Worm (Caenorhabditis elegans) whole organism, young adult: ENCODE measurements around the gene ZK1127.12.

Experiments
- D2030.7 ChIP-seq: fragments of 200-800 bp; sonication (Bioruptor generic); IDR thresholded peaks from 2 replicates; pipeline ENCODE4 v1.3.6; 2022; ENCODE audit warnings: missing genetic modification reagents, missing genetic modification characterization, missing compliant biosample characterization
- F23B12.7 ChIP-seq: sonication (generic microtip); optimal IDR thresholded peaks from 2 replicates; lab custom pipeline; 2017; ENCODE audit warnings: missing genetic modification characterization, mild to moderate bottlenecking, missing compliant biosample characterization, antibody characterized with exemption, moderate library complexity; ENCODE audit not compliant: insufficient read depth
- F33H1.4 ChIP-seq: fragments of 200-800 bp; sonication (Bioruptor generic); IDR thresholded peaks from 2 replicates; pipeline ENCODE4 v1.3.6; 2022; ENCODE audit warnings: missing genetic modification reagents, missing genetic modification characterization, missing compliant biosample characterization
- F49E8.2 ChIP-seq: sonication (generic microtip); optimal IDR thresholded peaks from 3 replicates; lab custom pipeline; 2017; ENCODE audit warnings: missing genetic modification characterization, mild to moderate bottlenecking, missing compliant biosample characterization, antibody characterized with exemption, moderate library complexity; ENCODE audit not compliant: insufficient read depth
- F52B5.7 ChIP-seq: sonication (generic microtip); optimal IDR thresholded peaks from 2 replicates; lab custom pipeline; 2016; ENCODE audit warnings: mild to moderate bottlenecking, missing genetic modification characterization, missing compliant biosample characterization
- F57A8.1 ChIP-seq: fragments of 200-800 bp; sonication (Bioruptor generic); optimal IDR thresholded peaks from 2 replicates; lab custom pipeline; 2018; ENCODE audit warnings: mild to moderate bottlenecking, missing genetic modification characterization, moderate library complexity, missing compliant biosample characterization
- Y53F4B.3 ChIP-seq: fragments of 200-800 bp; sonication (Bioruptor generic); IDR thresholded peaks from 2 replicates; pipeline ENCODE4 v1.3.6; 2022; ENCODE audit warnings: missing genetic modification reagents, missing genetic modification characterization, missing compliant biosample characterization
- Y95B8A.8 ChIP-seq: fragments of 200-800 bp; sonication (Bioruptor generic); IDR thresholded peaks from 2 replicates; pipeline ENCODE4 v1.3.6; 2022; ENCODE audit warnings: missing genetic modification reagents, missing genetic modification characterization, missing compliant biosample characterization
- ZK185.1 ChIP-seq: sonication (generic microtip); optimal IDR thresholded peaks from 2 replicates; lab custom pipeline; 2016; ENCODE audit warnings: mild to moderate bottlenecking, missing genetic modification characterization, missing compliant biosample characterization; ENCODE audit not compliant: poor library complexity, severe bottlenecking
- akir-1 ChIP-seq: fragments of 200-800 bp; sonication (Bioruptor generic); optimal IDR thresholded peaks from 2 replicates; lab custom pipeline; 2018; ENCODE audit warnings: mild to moderate bottlenecking, missing genetic modification characterization, moderate library complexity, missing compliant biosample characterization
- aptf-2 ChIP-seq: fragments of 200-800 bp; sonication (Bioruptor generic); conservative IDR thresholded peaks from 2 replicates; pipeline ENCODE4 v1.3.6; 2022; ENCODE audit warnings: missing genetic modification reagents, missing genetic modification characterization, missing compliant biosample characterization
- aptf-3 ChIP-seq: fragments of 200-800 bp; sonication (Bioruptor generic); IDR thresholded peaks from 2 replicates; pipeline ENCODE4 v1.3.6; 2022; ENCODE audit warnings: missing genetic modification characterization, missing compliant biosample characterization
- attf-5 ChIP-seq: fragments of 200-800 bp; sonication (Bioruptor generic); optimal IDR thresholded peaks from 2 replicates; lab custom pipeline; 2018; ENCODE audit warnings: mild to moderate bottlenecking, missing genetic modification characterization, missing compliant biosample characterization
- cebp-1 ChIP-seq, 2 experiments: fragments of 200-800 bp in 1 of 2; sonication (Bioruptor generic) in 1 of 2; sonication (generic microtip) in 1 of 2; IDR thresholded peaks in 1 of 2; optimal IDR thresholded peaks in 1 of 2; 2 replicates each; pipeline versions ENCODE4 v1.3.6 to Lab custom; 2017 to 2022; ENCODE audit warnings: missing compliant biosample characterization in 2 of 2, missing genetic modification characterization in 2 of 2, mild to moderate bottlenecking in 1 of 2, missing genetic modification reagents in 1 of 2, moderate library complexity in 1 of 2
- cebp-2 ChIP-seq: fragments of 200-800 bp; sonication (Bioruptor generic); IDR thresholded peaks from 2 replicates; pipeline ENCODE4 v1.3.6; 2022; ENCODE audit warnings: missing genetic modification characterization, missing compliant biosample characterization
- ceh-27 ChIP-seq: fragments of 200-800 bp; sonication (Bioruptor generic); optimal IDR thresholded peaks from 2 replicates; lab custom pipeline; 2018; ENCODE audit warnings: mild to moderate bottlenecking, missing genetic modification characterization, moderate library complexity, missing compliant biosample characterization
- ceh-58 ChIP-seq: fragments of 200-800 bp; sonication (Bioruptor generic); IDR thresholded peaks from 2 replicates; pipeline ENCODE4 v1.3.6; 2022; ENCODE audit warnings: missing genetic modification characterization, missing compliant biosample characterization
- ceh-91 ChIP-seq: fragments of 200-800 bp; sonication (Bioruptor generic); IDR thresholded peaks from 2 replicates; pipeline ENCODE4 v1.3.6; 2022; ENCODE audit warnings: missing genetic modification reagents, missing genetic modification characterization, missing compliant biosample characterization
- chd-7 ChIP-seq: sonication (generic microtip); optimal IDR thresholded peaks from 2 replicates; lab custom pipeline; 2016; ENCODE audit warnings: mild to moderate bottlenecking, missing genetic modification characterization, moderate library complexity, missing compliant biosample characterization
- die-1 ChIP-seq: sonication (generic microtip); optimal IDR thresholded peaks from 2 replicates; lab custom pipeline; 2016; ENCODE audit warnings: missing genotype, mild to moderate bottlenecking, missing genetic modification characterization, missing compliant biosample characterization
- dox-1 ChIP-seq: fragments of 200-800 bp; sonication (Bioruptor generic); IDR thresholded peaks from 2 replicates; pipeline ENCODE4 v1.3.6; 2022; ENCODE audit warnings: missing genetic modification reagents, missing genetic modification characterization, missing compliant biosample characterization
- egl-18 ChIP-seq: fragments of 200-800 bp; sonication (Bioruptor generic); IDR thresholded peaks from 2 replicates; pipeline ENCODE4 v1.3.6; 2022; ENCODE audit warnings: missing genetic modification reagents, missing genetic modification characterization, missing compliant biosample characterization
- egrh-3 ChIP-seq: fragments of 200-800 bp; sonication (Bioruptor generic); IDR thresholded peaks from 2 replicates; pipeline ENCODE4 v1.3.6; 2022; ENCODE audit warnings: missing genetic modification reagents, missing genetic modification characterization, missing compliant biosample characterization
- him-1 ChIP-seq: sonication (generic microtip); optimal IDR thresholded peaks from 2 replicates; lab custom pipeline; 2016; ENCODE audit warnings: missing genotype, missing genetic modification reagents, missing genetic modification characterization, missing compliant biosample characterization
- hrde-1 ChIP-seq: sonication (generic microtip); optimal IDR thresholded peaks from 2 replicates; lab custom pipeline; 2016; ENCODE audit warnings: missing genetic modification characterization, mild to moderate bottlenecking, missing compliant biosample characterization, moderate library complexity, missing genotype, missing genetic modification reagents, borderline replicate concordance
- hsf-1 ChIP-seq: fragments of 200-800 bp; sonication (Bioruptor generic); IDR thresholded peaks from 2 replicates; pipeline ENCODE4 v1.3.6; 2022; ENCODE audit warnings: missing genetic modification reagents, missing genetic modification characterization, missing compliant biosample characterization
- let-607 ChIP-seq, 2 experiments: fragments of 200-800 bp in 1 of 2; sonication (Bioruptor generic) in 1 of 2; sonication (generic microtip) in 1 of 2; optimal IDR thresholded peaks; 2 replicates each; lab custom pipeline; 2016 to 2018; ENCODE audit warnings: mild to moderate bottlenecking in 2 of 2, missing compliant biosample characterization in 2 of 2, missing genetic modification characterization in 2 of 2, moderate library complexity in 2 of 2, missing genotype in 1 of 2
- lin-26 ChIP-seq: fragments of 200-800 bp; sonication (Bioruptor generic); IDR thresholded peaks from 2 replicates; pipeline ENCODE4 v1.3.6; 2022; ENCODE audit warnings: missing genetic modification reagents, missing genetic modification characterization, missing compliant biosample characterization
- lin-40 ChIP-seq: sonication (generic microtip); optimal IDR thresholded peaks from 2 replicates; lab custom pipeline; 2016; ENCODE audit warnings: missing genetic modification characterization, mild to moderate bottlenecking, missing compliant biosample characterization, missing genotype, missing genetic modification reagents
- lin-54 ChIP-seq: fragments of 200-800 bp; sonication (Bioruptor generic); optimal IDR thresholded peaks from 2 replicates; lab custom pipeline; 2018; ENCODE audit warnings: mild to moderate bottlenecking, missing genetic modification characterization, missing compliant biosample characterization
- lsl-1 ChIP-seq: fragments of 200-800 bp; sonication (Bioruptor generic); optimal IDR thresholded peaks from 2 replicates; lab custom pipeline; 2018; ENCODE audit warnings: mild to moderate bottlenecking, missing genetic modification characterization, moderate library complexity, missing compliant biosample characterization
- madf-10 ChIP-seq: sonication (generic microtip); optimal IDR thresholded peaks from 2 replicates; lab custom pipeline; 2016; ENCODE audit warnings: mild to moderate bottlenecking, missing genetic modification characterization, missing compliant biosample characterization
- madf-6 ChIP-seq: fragments of 200-800 bp; sonication (Bioruptor generic); IDR thresholded peaks from 2 replicates; pipeline ENCODE4 v1.3.6; 2022; ENCODE audit warnings: missing genetic modification reagents, missing genetic modification characterization, missing compliant biosample characterization
- nhr-179 ChIP-seq: sonication (generic microtip); optimal IDR thresholded peaks from 2 replicates; lab custom pipeline; 2016; ENCODE audit warnings: mild to moderate bottlenecking, missing genetic modification characterization, missing compliant biosample characterization
- nhr-27 ChIP-seq: fragments of 200-800 bp; sonication (Bioruptor generic); optimal IDR thresholded peaks from 2 replicates; lab custom pipeline; 2018; ENCODE audit warnings: mild to moderate bottlenecking, missing genetic modification characterization, moderate library complexity, missing compliant biosample characterization
- nhr-90 ChIP-seq: sonication (generic microtip); optimal IDR thresholded peaks from 2 replicates; lab custom pipeline; 2016; ENCODE audit warnings: missing genotype, mild to moderate bottlenecking, missing genetic modification characterization, missing compliant biosample characterization
- sdz-38 ChIP-seq: sonication (generic microtip); optimal IDR thresholded peaks from 2 replicates; lab custom pipeline; 2016; ENCODE audit warnings: missing genotype, missing genetic modification characterization, missing compliant biosample characterization
- sea-2 ChIP-seq: fragments of 200-800 bp; sonication (Bioruptor generic); IDR thresholded peaks from 2 replicates; pipeline ENCODE4 v1.3.6; 2022; ENCODE audit warnings: missing genetic modification characterization, missing compliant biosample characterization
- snpc-3.4 ChIP-seq: sonication (generic microtip); optimal IDR thresholded peaks from 2 replicates; lab custom pipeline; 2017; ENCODE audit warnings: missing genetic modification characterization, mild to moderate bottlenecking, missing compliant biosample characterization, antibody characterized with exemption, moderate library complexity, missing genotype, missing genetic modification reagents
- sptf-2 ChIP-seq: fragments of 200-800 bp; sonication (Bioruptor generic); optimal IDR thresholded peaks from 2 replicates; lab custom pipeline; 2018; ENCODE audit warnings: mild to moderate bottlenecking, missing genetic modification characterization, missing compliant biosample characterization
- tbx-9 ChIP-seq: sonication (generic microtip); optimal IDR thresholded peaks from 2 replicates; lab custom pipeline; 2016; ENCODE audit warnings: borderline replicate concordance, missing genetic modification characterization, inconsistent platforms, missing compliant biosample characterization
- tlf-1 ChIP-seq: fragments of 200-800 bp; sonication (Bioruptor generic); optimal IDR thresholded peaks from 2 replicates; lab custom pipeline; 2018; ENCODE audit warnings: mild to moderate bottlenecking, missing genetic modification characterization, missing compliant biosample characterization
- zfh-2 ChIP-seq: fragments of 200-800 bp; sonication (Bioruptor generic); conservative IDR thresholded peaks from 2 replicates; pipeline ENCODE4 v1.3.6; 2022; ENCODE audit warnings: missing genetic modification reagents, missing genetic modification characterization, missing compliant biosample characterization
- ztf-18 ChIP-seq: sonication (generic microtip); optimal IDR thresholded peaks from 2 replicates; lab custom pipeline; 2016; ENCODE audit warnings: missing genotype, mild to moderate bottlenecking, missing genetic modification characterization, missing compliant biosample characterization

Gene ZK1127.12

DNA sequence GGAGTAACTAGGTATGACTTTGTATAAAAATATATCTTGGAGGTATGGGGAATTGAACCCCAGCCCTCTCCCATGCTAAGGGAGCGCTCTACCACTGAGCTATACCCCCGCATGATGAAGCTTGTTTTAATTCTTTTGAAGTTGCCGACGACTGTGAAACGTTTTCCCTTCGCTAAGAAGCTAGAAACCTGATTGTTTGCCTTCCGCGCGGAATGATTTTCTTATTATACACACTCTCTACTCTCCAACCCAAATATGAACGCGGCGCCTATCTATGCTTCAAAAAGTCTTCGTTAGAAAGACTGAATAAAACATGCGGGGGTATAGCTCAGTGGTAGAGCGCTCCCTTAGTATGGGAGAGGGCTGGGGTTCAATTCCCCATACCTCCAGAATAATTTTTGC lies 48.9 kb upstream of the ZK1127.12 start (continued):
- peak; percentile 47 for TF ChIP-seq nhr-90 (tag; lab: Kevin White, UChicago)
- no peak for TF ChIP-seq aptf-2 (GFP tag; lab: Robert Waterston, UW)
- TF ChIP-seq egrh-3 (GFP tag; lab: Robert Waterston, UW), result peak; percentile 49; the same call in 1 of the 2 replicates
- TF ChIP-seq F49E8.2 (tag; lab: Kevin White, UChicago), result peak; percentile 26
- TF ChIP-seq ceh-27, result peak; percentile 28
- peak; percentile 51 for TF ChIP-seq ztf-18 (tag; lab: Kevin White, UChicago)
- peak; percentile 34 for TF ChIP-seq hrde-1 (tag; lab: Kevin White, UChicago)
- peak; percentile 12 for TF ChIP-seq lin-40 (tag; lab: Kevin White, UChicago)
- peak; percentile 27 for TF ChIP-seq lsl-1 (GFP tag; lab: Kevin White, UChicago)
- peak in 1 of 2 experiments; percentile 39 for TF ChIP-seq let-607 (tag; optimal IDR thresholded peaks at IDR 0.05; lab: Kevin White, UChicago)
- 0 out of 2 replicates have a peak, but pooled peaks have one; percentile 19 for TF ChIP-seq cebp-2 (GFP tag; lab: Robert Waterston, UW)
- peak; percentile 52; the same call in 1 of the 2 replicates for TF ChIP-seq D2030.7 (GFP tag; lab: Robert Waterston, UW)
- no peak for TF ChIP-seq snpc-3.4 (tag; lab: Kevin White, UChicago)
- no peak for TF ChIP-seq sdz-38 (tag; lab: Kevin White, UChicago)
- TF ChIP-seq ceh-58 (GFP tag; lab: Robert Waterston, UW), result 0 out of 2 replicates have a peak, but pooled peaks have one; percentile 48
- TF ChIP-seq dox-1, result 0 out of 2 replicates have a peak, but pooled peaks have one; percentile 55
- TF ChIP-seq madf-6, result peak; percentile 57
- peak; percentile 72 for TF ChIP-seq him-1 (tag; lab: Kevin White, UChicago)
- peak; percentile 16 for TF ChIP-seq F23B12.7 (tag; lab: Kevin White, UChicago)

DNA sequence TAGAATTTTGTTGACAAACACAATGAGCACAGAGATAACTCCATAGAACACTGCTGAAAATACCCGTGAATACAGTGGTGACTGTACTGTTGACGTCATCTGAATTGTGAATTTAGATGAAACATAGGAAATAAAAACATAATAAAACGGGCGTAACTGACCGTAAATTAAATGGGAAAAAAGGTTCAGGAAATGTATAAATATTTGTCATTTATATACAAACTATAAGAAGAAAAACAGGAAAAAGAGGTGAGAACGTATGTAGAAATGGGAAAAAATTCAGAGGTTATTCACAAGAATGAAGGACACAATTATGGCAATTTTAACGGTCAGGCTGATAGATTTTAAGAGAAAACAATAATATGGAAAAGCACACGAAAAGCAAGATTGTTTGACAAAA lies 39.3 kb upstream of the ZK1127.12 start, which contains the start of gene sqv-7:
Gene sqv-7 (minus strand): TSS at position 101 of the 400 bp plus-strand sequence.
- TF ChIP-seq tlf-1 (no peak), hsf-1 (no peak), egl-18 (GFP tag; lab: Robert Waterston, UW) (no peak), nhr-179 (tag; lab: Kevin White, UChicago) (no peak), akir-1 (GFP tag; lab: Kevin White, UChicago) (no peak), F33H1.4 (GFP tag; lab: Robert Waterston, UW) (no peak), ZK185.1 (tag; lab: Kevin White, UChicago) (no peak), madf-10 (tag; lab: Kevin White, UChicago) (no peak), zfh-2 (no peak), chd-7 (no peak), ceh-27 (no peak), madf-6 (no peak), Y95B8A.8 (GFP tag; lab: Robert Waterston, UW) (no peak), ceh-91 (GFP tag; lab: Robert Waterston, UW) (no peak), F49E8.2 (tag; lab: Kevin White, UChicago) (no peak)

DNA sequence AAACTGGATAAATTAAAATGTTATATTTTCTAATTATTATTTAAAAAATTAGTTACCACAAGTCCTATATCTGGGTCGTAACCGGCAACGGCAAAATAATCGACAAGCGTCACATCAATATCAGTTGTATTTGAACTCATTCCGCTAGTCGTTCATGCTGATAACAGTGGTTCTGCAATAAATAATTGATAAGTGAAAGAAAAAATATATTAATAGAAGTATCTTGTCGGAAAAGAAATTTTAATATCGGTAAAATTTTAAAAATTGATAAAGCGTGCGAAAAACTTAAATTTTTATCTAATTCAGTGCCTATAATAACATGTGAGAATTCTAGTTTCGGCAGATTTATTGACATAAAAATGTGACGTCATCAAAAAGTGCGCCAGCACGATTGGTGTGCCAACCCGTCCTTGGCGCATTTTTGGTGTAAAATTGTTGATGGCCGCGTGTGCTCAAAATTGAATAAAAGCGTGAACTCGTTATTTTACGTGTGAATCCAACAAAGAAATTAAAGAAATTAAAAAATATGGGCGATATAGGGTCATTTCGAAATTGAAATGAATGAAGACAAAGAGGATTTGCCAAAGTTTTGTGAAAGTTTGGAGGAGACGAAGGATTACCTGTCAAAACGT lies 29.4 kb upstream of the ZK1127.12 start, which contains the start of the genes lst-6 and lst-5:
Gene lst-6 (minus strand): TSS at position 140 of the 632 bp plus-strand sequence.
Gene lst-5 (plus strand): TSS at position 544 of the 632 bp plus-strand sequence.
- TF ChIP-seq lin-26 (no peak), lin-40 (tag; lab: Kevin White, UChicago) (peak; percentile 41), tbx-9 (no peak), attf-5 (peak; percentile 56), sptf-2 (no peak), lin-54 (GFP tag; lab: Kevin White, UChicago) (peak; percentile 17), aptf-3 (GFP tag; lab: Robert Waterston, UW) (no peak), F57A8.1 (GFP tag; lab: Kevin White, UChicago) (no peak), Y53F4B.3 (GFP tag; lab: Robert Waterston, UW) (no peak), nhr-27 (no peak), hsf-1 (no peak), sea-2 (GFP tag; lab: Robert Waterston, UW) (no peak), cebp-1 (GFP tag; IDR thresholded peaks at IDR 0.05; lab: Robert Waterston, UW) (no peak), cebp-1 (tag; optimal IDR thresholded peaks at IDR 0.05; lab: Kevin White, UChicago) (peak; percentile 54), F52B5.7 (tag; lab: Kevin White, UChicago) (no peak), die-1 (tag; lab: Kevin White, UChicago) (no peak)
